Worm (Caenorhabditis elegans) whole organism, L4/young adult: ENCODE measurements around the gene grl-29.

Experiments used
- W03F9.2 ChIP-seq: fragments of 150-350 bp; optimal IDR thresholded peaks from 2 replicates; lab custom pipeline; 2014; ENCODE audit warnings: missing biosample characterization, missing genetic modification characterization
- him-1 ChIP-seq: sonication (generic microtip); optimal IDR thresholded peaks from 2 replicates; lab custom pipeline; 2016; ENCODE audit warnings: missing genotype, missing genetic modification reagents, missing genetic modification characterization, missing compliant biosample characterization

ce11 chrV:3581034-3581433 lies 26.0 kb upstream of the grl-29 start:
- no peak for TF ChIP-seq W03F9.2 (tag; lab: Kevin White, UChicago)
- no peak for TF ChIP-seq him-1
